Fruit fly (Drosophila melanogaster) S2 (cell line): Measurements from ENCODE around the gene AP-2sigma.
A peak's percentile ranks its signal among the peaks of the same experiment; 100 is the strongest.

ENCODE experiments used
- CG8478 ChIP-seq: fragments of >200 bp; optimal IDR thresholded peaks from 2 replicates; lab custom pipeline; 2018
- CTCF ChIP-seq, 2 experiments: fragments of >200 bp; optimal IDR thresholded peaks; 2 replicates each; lab custom pipeline; 2018

AP-2sigma gene

DNA sequence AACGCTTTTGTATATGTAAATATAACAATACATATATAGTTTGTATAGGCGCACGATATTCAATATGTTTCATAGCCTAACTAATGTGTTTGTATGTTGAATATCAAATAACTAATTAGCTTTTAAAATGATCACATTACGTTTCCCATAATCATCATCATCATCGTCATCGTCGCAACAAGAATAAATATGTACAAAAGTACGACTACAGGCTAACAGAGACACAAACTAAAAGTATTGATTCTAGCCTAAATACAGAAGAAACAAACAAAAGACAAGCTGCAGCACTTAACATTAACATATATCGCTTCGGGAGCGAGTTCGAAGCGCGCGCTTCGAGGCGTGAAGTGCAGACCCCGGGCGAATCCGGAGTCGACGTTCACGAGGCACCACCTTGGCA is 1.3 kb upstream of the AP-2sigma start:
- TF ChIP-seq CG8478 = no peak
- no peak for TF ChIP-seq CTCF (optimal IDR thresholded peaks at IDR 0.05; lab: Kevin White, UChicago)

DNA sequence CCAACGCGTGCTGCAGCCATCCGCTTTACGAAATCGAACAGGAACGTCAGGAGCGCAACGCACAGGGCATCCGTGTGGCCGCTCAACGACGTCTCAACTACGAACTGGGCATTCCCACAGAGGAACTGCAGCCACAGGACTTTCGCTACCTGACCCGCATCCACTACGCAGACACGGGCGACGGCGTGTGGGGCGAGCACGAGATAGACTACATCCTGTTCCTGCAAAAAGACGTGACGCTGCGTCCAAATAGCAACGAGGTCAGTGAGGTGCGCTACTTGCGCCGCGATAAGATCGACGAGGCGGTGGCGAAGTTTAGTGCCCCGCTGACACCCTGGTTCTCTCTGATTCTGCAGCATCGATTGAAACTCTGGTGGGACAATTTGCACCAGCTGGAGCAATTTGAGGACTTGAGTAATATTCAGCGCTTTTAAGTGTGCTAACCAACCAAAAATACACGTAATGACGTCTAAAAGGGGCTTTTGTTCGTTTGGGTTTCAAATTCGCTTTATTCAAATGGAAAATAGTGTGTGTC is 801 bp upstream of the AP-2sigma start:
- no peak for TF ChIP-seq CG8478
- no peak for TF ChIP-seq CTCF (optimal IDR thresholded peaks at IDR 0.05; lab: Kevin White, UChicago)

DNA sequence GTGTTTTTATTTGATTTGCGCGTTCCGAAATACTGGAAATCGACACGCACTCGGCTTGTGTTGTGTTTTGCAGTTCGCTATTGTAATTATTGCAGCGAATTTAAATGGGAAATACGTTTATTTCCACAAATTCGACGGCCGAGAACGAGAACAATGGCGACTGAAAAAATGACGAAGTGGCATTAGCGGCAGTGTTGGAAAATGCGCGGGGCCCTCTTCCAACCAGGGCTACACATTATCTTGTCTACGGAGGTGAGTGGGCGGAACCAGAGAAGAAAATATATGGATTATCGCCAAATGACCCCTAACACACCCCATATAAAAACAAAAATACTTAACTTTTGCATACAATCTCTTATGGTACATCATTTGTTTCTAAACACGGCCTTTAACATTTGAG is 1.0 kb downstream of the AP-2sigma start, which contains the start of gene Rab1:
Rab1 (minus strand) TSS at position 188 of the 400 bp plus-strand sequence.
- TF ChIP-seq CG8478 (no peak), CTCF (optimal IDR thresholded peaks at IDR 0.05; lab: Kevin White, UChicago) (no peak)

DNA sequence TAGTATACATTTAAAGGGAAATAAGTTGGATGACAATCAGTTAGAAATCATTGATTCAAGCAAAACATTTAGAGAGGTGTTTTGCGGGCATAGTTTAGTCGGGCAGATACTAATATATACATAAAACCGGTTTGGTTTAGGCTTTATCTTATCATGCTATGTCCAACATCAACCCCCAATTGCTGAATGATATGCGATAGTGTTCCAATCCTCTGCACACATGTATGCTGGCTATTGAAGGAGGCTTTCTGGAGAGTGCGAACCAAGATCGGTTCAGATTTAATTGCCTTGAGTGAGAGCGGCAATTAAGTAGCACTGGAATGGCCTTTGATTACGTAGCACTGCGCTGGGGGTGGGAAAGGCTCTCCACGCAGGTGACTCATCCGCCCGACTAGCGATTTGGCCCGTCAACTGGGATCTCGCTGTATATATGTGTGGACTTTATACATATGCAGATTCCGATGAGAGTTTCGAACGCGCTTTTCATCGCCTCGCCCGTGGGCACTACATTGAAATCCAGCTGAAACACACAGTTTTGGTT is 1.8 kb downstream of the AP-2sigma start:
- TF ChIP-seq CG8478 (no peak), CTCF (optimal IDR thresholded peaks at IDR 0.05; lab: Kevin White, UChicago) (no peak)

DNA sequence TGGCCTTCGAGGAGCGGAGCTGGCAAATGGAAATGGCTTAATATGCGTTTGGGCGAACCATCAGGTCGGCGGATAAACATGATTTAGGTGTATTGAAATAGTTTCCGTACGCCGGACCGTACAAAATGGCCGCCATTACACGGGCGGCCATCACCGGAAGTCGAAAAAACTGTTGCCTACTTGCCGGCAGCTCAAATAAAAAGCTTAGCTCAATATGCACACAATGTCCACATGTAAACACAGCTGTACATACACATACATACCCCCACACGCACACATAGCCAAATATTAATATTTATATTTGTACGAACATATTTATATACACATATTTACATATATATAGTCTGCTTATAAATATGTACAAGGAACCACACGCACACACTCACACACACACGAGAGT is 6.7 kb downstream of the AP-2sigma start:
- TF ChIP-seq CG8478 (no peak), CTCF (optimal IDR thresholded peaks at IDR 0.05; lab: Kevin White, UChicago) (no peak)

DNA sequence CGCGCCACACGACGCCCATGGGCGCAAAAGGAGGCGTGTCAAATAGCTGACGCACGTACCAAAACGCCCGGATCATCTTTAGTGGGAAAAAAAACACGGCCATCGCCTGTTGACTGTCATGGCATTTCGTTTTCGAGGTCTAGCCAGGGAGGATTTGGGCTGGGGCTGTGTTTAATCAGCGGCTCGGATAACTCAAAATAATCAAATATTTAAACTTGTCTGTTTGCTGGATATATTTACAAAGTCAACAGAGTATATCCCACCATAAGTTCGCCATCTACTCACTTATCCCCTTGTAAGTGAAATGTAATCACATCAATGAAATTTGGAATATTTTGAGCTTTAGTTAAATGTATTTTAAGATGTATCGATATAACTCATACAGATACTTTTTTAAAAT is 9.1 kb downstream of the AP-2sigma start:
- TF ChIP-seq CTCF (optimal IDR thresholded peaks at IDR 0.05; lab: Kevin White, UChicago) (no peak), CG8478 (no peak)

DNA sequence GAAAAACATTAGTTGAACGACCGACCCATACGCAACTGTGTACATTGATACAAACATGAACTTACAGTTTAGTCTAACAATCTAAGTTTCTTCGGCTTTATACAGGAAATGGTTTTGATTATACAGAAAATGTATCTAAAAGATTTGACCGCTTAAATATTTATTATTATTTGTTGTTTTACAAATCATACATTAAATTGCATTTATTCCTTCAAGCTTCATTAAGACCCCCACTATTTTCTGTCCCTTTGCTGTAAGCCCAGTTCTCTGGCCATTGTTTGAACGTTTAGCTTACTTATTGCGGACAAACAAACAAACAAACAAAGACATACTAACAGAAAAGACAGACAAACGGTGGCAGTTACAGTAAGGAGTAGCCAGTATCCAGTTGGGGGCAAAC is 15.6 kb downstream of the AP-2sigma start:
- no peak for TF ChIP-seq CG8478
- TF ChIP-seq CTCF (optimal IDR thresholded peaks at IDR 0.05; lab: Kevin White, UChicago) = no peak

DNA sequence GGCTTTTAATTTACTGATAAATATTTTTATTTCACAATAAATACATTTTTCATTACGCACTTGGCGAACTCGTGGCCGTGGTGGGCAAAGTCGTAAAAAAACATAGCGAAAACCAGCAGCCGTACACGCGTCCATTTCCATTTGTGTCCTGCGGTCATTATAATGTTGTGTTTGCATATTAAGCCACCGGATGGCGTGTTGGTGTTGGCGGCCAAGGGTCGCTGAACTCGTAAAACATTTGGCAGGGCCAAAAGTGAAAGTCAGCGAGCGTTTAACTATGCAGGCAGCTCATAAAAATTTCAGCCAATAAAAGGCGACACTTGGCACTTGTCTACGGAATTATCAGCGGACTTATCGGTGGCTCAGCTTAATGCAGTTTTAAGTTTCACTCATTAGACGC is 17.4 kb downstream of the AP-2sigma start:
- TF ChIP-seq CG8478 (no peak), CTCF (optimal IDR thresholded peaks at IDR 0.05; lab: Kevin White, UChicago) (peak; percentile 64)

DNA sequence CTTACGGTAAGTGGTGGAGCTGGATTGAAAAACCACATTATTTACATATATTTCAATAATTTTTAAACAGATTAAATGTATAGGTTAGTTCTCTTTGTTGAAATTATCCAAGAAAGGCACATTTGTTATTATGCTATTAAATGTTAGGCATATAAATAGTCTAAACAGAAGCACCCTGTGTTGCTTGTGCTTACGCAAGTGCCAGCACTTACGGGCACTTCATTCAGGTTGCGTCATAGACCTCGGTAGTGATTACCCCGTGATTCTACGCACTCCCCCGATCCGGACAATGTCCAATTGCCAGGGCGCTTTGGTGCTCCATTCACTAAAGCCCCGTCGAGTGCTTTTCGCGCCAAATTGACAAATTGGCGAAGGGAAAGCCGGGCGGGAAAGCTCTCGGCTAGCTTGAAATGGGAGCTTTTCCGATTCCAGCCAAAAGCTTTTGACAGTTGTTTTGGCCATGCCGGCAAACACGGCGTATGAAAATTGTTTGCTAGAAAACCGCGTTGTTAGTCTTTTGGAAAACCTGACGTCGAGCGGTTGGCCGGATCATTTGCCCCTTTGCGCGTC is 23.3 kb downstream of the AP-2sigma start, which contains the start of gene ETHR:
ETHR (plus strand) TSS at position 520 of the 570 bp plus-strand sequence.
- TF ChIP-seq CTCF (optimal IDR thresholded peaks at IDR 0.05; lab: Kevin White, UChicago) (no peak), CG8478 (no peak)

DNA sequence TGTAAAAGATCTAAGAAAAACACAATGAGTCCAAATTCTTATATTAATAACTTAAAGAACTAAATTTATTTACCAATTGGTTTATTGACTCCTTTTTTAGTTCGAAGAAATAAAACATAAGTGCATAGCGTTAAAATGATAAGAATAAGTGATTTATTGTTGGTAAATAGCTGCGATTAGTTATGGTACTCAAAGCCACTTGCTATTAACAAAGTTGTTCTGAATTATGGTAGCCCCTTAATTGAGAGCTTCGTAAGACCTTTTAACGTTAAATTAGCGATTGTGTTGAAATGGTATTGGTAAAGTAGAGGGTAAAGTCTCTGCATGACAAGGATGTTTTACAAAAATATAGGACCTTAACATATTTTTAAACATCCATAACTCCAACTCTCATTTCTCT is 24.0 kb downstream of the AP-2sigma start:
- TF ChIP-seq CTCF (optimal IDR thresholded peaks at IDR 0.05; lab: Kevin White, UChicago) (no peak), CG8478 (no peak)

DNA sequence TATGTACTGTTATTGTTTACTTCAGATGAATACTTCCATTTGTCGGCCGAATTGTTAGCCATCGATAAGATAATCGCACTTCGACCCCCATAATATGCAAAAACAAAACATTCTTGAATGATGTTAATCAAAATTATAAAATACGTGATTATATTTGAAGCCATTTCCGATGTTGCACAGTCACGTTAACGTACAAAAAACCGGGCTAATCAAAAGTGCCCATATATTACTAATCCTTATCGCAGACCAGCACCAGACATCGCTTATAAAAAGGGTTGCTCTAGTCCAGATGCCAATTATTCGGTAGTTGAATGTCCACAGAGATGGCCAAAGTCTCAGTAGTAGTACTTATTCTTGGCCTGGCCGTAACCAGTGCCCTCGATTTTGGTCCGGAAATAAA is 27.6 kb downstream of the AP-2sigma start, which contains the start of gene CG5892:
CG5892 (plus strand) TSS at position 301 of the 400 bp plus-strand sequence.
- TF ChIP-seq CG8478 (no peak), CTCF (optimal IDR thresholded peaks at IDR 0.05; lab: Kevin White, UChicago) (no peak)

DNA sequence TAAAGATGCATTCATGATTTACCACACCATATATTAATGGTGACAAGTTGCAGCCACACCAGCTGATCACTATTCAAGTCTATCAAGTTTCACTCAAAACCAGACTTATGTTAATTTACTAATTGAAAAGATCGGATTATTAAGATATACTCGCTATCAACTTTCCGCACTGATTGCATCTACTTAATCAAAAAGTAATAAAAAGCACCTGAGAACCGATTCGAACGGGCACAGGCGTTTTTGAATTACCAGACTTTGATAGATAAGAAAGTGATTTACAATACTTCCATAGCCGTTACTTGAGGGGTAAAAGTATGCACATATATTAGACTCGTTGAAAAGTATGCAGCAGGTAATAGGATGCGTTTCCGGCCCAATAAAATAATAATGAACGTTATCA is 28.5 kb downstream of the AP-2sigma start:
- no peak for TF ChIP-seq CTCF (optimal IDR thresholded peaks at IDR 0.05; lab: Kevin White, UChicago)
- TF ChIP-seq CG8478 = no peak

DNA sequence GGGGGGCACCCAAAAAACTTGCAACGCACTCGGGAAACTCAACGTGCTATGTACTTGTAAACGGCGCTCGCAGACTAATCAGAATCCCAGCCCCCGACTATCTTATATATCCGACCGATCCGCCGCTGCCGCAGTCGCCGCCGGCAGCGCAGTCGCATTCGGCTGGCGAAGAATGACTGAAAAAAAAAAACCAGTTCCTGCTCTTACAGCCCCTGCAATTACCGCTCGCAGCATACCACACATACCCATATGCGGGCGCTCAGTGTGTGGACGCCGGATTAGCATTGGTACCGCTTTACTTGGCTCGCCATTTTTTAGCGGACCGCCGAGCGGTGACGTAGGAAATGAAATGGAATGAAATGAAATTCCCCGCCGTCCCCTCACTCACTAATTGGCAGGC is 32.8 kb downstream of the AP-2sigma start, which contains the start of gene e:
e (minus strand) TSS at position 79 of the 400 bp plus-strand sequence.
- TF ChIP-seq CTCF (optimal IDR thresholded peaks at IDR 0.05; lab: Kevin White, UChicago) = no peak

DNA sequence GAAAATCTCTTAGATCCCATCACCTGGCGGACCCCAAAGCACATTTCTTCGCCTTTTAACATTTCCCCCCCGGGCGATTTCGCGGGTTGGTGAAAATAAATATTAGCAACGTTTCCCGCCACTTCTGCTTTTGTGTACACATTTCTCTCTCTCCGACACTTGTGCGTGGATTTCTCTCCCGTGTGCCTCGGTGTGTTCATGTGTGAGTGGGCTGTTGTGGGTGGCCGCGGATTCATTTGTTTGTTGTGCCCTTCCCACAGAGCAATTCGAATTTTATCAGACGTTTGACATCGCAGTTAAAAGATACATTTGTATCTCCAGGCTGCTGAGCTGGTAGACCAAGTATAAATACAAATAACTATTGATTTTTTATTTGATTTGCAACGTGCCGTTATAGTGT is 45.6 kb downstream of the AP-2sigma start:
- no peak for TF ChIP-seq CTCF (optimal IDR thresholded peaks at IDR 0.05; lab: Kevin White, UChicago)
- no peak for TF ChIP-seq CG8478

DNA sequence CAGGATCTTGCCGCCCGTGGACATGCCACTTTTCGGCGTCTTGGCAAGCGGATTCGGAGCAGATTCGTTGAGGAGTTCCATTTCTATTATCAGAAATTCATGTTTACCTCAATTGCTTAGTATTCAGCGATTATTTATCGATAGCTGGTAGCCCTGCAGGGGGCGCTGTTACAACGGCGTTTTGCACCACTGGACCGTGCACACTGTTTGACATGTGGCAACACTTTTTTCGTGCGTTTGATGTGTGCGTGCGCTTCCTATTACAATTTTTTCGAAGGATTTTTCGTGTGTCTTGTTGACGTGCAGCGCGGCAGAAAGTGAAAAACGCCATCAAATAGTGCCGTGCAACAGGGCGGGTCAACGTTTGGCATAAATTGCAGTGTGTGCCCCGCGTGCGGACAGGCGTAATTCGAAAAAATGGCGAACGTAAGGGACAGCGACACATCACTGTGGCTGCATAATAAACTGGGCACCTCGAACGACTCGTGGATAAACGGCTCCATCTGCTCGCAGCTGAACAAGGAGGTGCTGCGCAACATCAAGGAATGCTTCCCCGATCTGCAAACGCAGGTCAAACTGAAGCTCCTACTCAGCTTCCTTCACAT is 46.3 kb downstream of the AP-2sigma start, which contains the start of the genes CG3337 and Nelf-A:
CG3337 (minus strand) TSS at position 132 of the 605 bp plus-strand sequence.
Nelf-A (plus strand) TSS at position 252 of the 605 bp plus-strand sequence.
- TF ChIP-seq CTCF (optimal IDR thresholded peaks at IDR 0.05; lab: Kevin White, UChicago) = peak; percentile 96 to 98
- no peak for TF ChIP-seq CG8478
